Worm (Caenorhabditis elegans) whole organism, L4 larva: ENCODE data around the gene usp-14.

ENCODE experiments used
- D1046.2 ChIP-seq: fragments of 200-800 bp; sonication (Bioruptor generic); IDR thresholded peaks from 2 replicates; pipeline ENCODE4 v1.3.6; 2022; ENCODE audit warnings: missing genetic modification characterization, missing compliant biosample characterization
- F10B5.3 ChIP-seq: sonication (generic microtip); optimal IDR thresholded peaks from 2 replicates; lab custom pipeline; 2016; ENCODE audit warnings: mild to moderate bottlenecking, missing genetic modification characterization, missing compliant biosample characterization
- F26F4.8 ChIP-seq: fragments of 200-800 bp; sonication (Bioruptor generic); conservative IDR thresholded peaks from 2 replicates; pipeline ENCODE4 v1.3.6; 2022; ENCODE audit warnings: missing genetic modification characterization, missing compliant biosample characterization
- F37D6.2 ChIP-seq: sonication (generic microtip); optimal IDR thresholded peaks from 2 replicates; lab custom pipeline; 2016; ENCODE audit warnings: mild to moderate bottlenecking, missing genetic modification characterization, missing compliant biosample characterization
- F44E2.7 ChIP-seq: fragments of 200-800 bp; sonication (Bioruptor generic); IDR thresholded peaks from 2 replicates; pipeline ENCODE4 v2.1.2; 2022; ENCODE audit warnings: missing genetic modification characterization, missing compliant biosample characterization
- Y75B8A.6 ChIP-seq: fragments of 200-800 bp; sonication (Bioruptor generic); IDR thresholded peaks from 2 replicates; pipeline ENCODE4 v1.3.6; 2022; ENCODE audit warnings: missing genetic modification reagents, missing genetic modification characterization, missing compliant biosample characterization
- aha-1 ChIP-seq: fragments of 150-350 bp; peaks from one replicate; lab custom pipeline; 2014; ENCODE audit warnings: missing biosample characterization, missing genetic modification characterization
- aly-2 ChIP-seq: sonication (generic microtip); optimal IDR thresholded peaks from 2 replicates; lab custom pipeline; 2018; ENCODE audit warnings: missing biosample characterization, missing genetic modification characterization
- ama-1 ChIP-seq: fragments of 150-350 bp; optimal IDR thresholded peaks from 2 replicates; lab custom pipeline; 2014; ENCODE audit warnings: inconsistent platforms, mixed read lengths
- attf-4 ChIP-seq: sonication (generic microtip); optimal IDR thresholded peaks from 3 replicates; lab custom pipeline; 2017; ENCODE audit warnings: missing biosample characterization, missing genetic modification characterization
- ceh-20 ChIP-seq: fragments of 200-800 bp; sonication (Bioruptor generic); IDR thresholded peaks from 2 replicates; pipeline ENCODE4 v1.3.6; 2022; ENCODE audit warnings: missing genetic modification reagents, missing genetic modification characterization, missing compliant biosample characterization
- ceh-44 ChIP-seq: fragments of 200-800 bp; sonication (Bioruptor generic); IDR thresholded peaks from 2 replicates; pipeline ENCODE4 v1.3.6; 2022; ENCODE audit warnings: missing genetic modification reagents, missing genetic modification characterization, missing compliant biosample characterization
- ceh-82 ChIP-seq: sonication (generic microtip); optimal IDR thresholded peaks from 2 replicates; lab custom pipeline; 2017; ENCODE audit warnings: missing biosample characterization, missing genetic modification characterization
- daf-16 ChIP-seq, 3 experiments: sonication (generic microtip); optimal IDR thresholded peaks; 2 replicates each; lab custom pipeline; 2016 to 2017; ENCODE audit warnings: missing genetic modification characterization in 3 of 3, missing genetic modification reagents in 3 of 3, mild to moderate bottlenecking in 2 of 3, missing compliant biosample characterization in 2 of 3, missing biosample characterization in 1 of 3, moderate library complexity in 1 of 3
- daf-8 ChIP-seq: fragments of 200-800 bp; sonication (Bioruptor generic); IDR thresholded peaks from 2 replicates; pipeline ENCODE4 v1.3.6; 2022; ENCODE audit warnings: missing genetic modification characterization, missing compliant biosample characterization
- dpl-1 ChIP-seq: fragments of 150-350 bp; optimal IDR thresholded peaks from 2 replicates; lab custom pipeline; 2014; ENCODE audit warnings: missing biosample characterization, missing genetic modification reagents, missing genetic modification characterization
- duxl-1 ChIP-seq: sonication (generic microtip); optimal IDR thresholded peaks from 2 replicates; lab custom pipeline; 2016; ENCODE audit warnings: mild to moderate bottlenecking, missing genetic modification characterization, moderate library complexity, missing compliant biosample characterization; ENCODE audit not compliant: poor library complexity
- dve-1 ChIP-seq: sonication (generic microtip); optimal IDR thresholded peaks from 2 replicates; lab custom pipeline; 2017; ENCODE audit warnings: antibody characterized with exemption, mild to moderate bottlenecking, missing genetic modification characterization, missing compliant biosample characterization; ENCODE audit not compliant: insufficient read depth
- egl-27 ChIP-seq: sonication (generic microtip); optimal IDR thresholded peaks from 3 replicates; lab custom pipeline; 2017; ENCODE audit warnings: missing biosample characterization, missing genetic modification reagents, missing genetic modification characterization
- egl-43 ChIP-seq: fragments of 200-800 bp; sonication (Bioruptor generic); IDR thresholded peaks from 2 replicates; pipeline ENCODE4 v1.3.6; 2022; ENCODE audit warnings: missing genetic modification reagents, missing genetic modification characterization, missing compliant biosample characterization
- fkh-10 ChIP-seq: fragments of 150-350 bp; optimal IDR thresholded peaks from 2 replicates; lab custom pipeline; 2014; ENCODE audit warnings: missing biosample characterization, missing genetic modification reagents, missing genetic modification characterization
- fos-1 ChIP-seq: fragments of 150-350 bp; optimal IDR thresholded peaks from 2 replicates; lab custom pipeline; 2014; ENCODE audit warnings: missing biosample characterization, missing genetic modification characterization
- gei-8 ChIP-seq: fragments of 200-800 bp; sonication (Bioruptor generic); optimal IDR thresholded peaks from 2 replicates; lab custom pipeline; 2018; ENCODE audit warnings: mild to moderate bottlenecking, missing genetic modification characterization, missing compliant biosample characterization
- hif-1 ChIP-seq, 2 experiments: sonication (generic microtip); optimal IDR thresholded peaks; 2 replicates each; lab custom pipeline; 2016 to 2017; ENCODE audit warnings: missing compliant biosample characterization in 2 of 2, missing genetic modification characterization in 2 of 2, missing genetic modification reagents in 2 of 2, missing genotype in 2 of 2, mild to moderate bottlenecking in 1 of 2
- hmg-1.1 ChIP-seq: fragments of 200-800 bp; sonication (Bioruptor generic); IDR thresholded peaks from 2 replicates; pipeline ENCODE4 v1.3.6; 2022; ENCODE audit warnings: missing genetic modification reagents, missing genetic modification characterization, missing compliant biosample characterization
- lim-7 ChIP-seq: fragments of 200-800 bp; sonication (Bioruptor generic); IDR thresholded peaks from 2 replicates; pipeline ENCODE4 v1.3.6; 2022; ENCODE audit warnings: missing genetic modification characterization, missing compliant biosample characterization
- lin-1 ChIP-seq: fragments of 200-800 bp; sonication (Bioruptor generic); IDR thresholded peaks from 2 replicates; pipeline ENCODE4 v1.3.6; 2022; ENCODE audit warnings: missing genetic modification reagents, missing genetic modification characterization, missing compliant biosample characterization
- lin-13 ChIP-seq: fragments of 150-350 bp; optimal IDR thresholded peaks from 2 replicates; lab custom pipeline; 2014; ENCODE audit warnings: missing biosample characterization, missing genetic modification reagents, missing genetic modification characterization
- lin-38 ChIP-seq: fragments of 200-800 bp; sonication (Bioruptor generic); IDR thresholded peaks from 2 replicates; pipeline ENCODE4 v1.3.6; 2022; ENCODE audit warnings: missing genetic modification reagents, missing genetic modification characterization, missing compliant biosample characterization
- lir-3 ChIP-seq: sonication (generic microtip); optimal IDR thresholded peaks from 2 replicates; lab custom pipeline; 2016; ENCODE audit warnings: mild to moderate bottlenecking, missing genetic modification characterization, missing compliant biosample characterization
- mdl-1 ChIP-seq, 2 experiments: fragments of 150-350 bp in 1 of 2; sonication (generic microtip) in 1 of 2; optimal IDR thresholded peaks; 2 replicates each; lab custom pipeline; 2014 to 2017; ENCODE audit warnings: missing biosample characterization in 2 of 2, missing genetic modification characterization in 2 of 2
- mdt-29 ChIP-seq: fragments of 200-800 bp; sonication (Bioruptor generic); IDR thresholded peaks from 2 replicates; pipeline ENCODE4 v1.3.6; 2022; ENCODE audit warnings: missing genetic modification reagents, missing genetic modification characterization, missing compliant biosample characterization
- mep-1 ChIP-seq: fragments of 150-350 bp; sonication (generic microtip); optimal IDR thresholded peaks from 3 replicates; lab custom pipeline; 2014; ENCODE audit warnings: missing biosample characterization, missing genetic modification characterization
- mxl-3 ChIP-seq: fragments of 200-800 bp; sonication (Bioruptor generic); optimal IDR thresholded peaks from 2 replicates; lab custom pipeline; 2018; ENCODE audit warnings: mild to moderate bottlenecking, missing genetic modification characterization, missing compliant biosample characterization
- nhr-11 ChIP-seq: fragments of 150-350 bp; optimal IDR thresholded peaks from 2 replicates; lab custom pipeline; 2014; ENCODE audit warnings: missing biosample characterization, missing genetic modification characterization
- nhr-111 ChIP-seq: fragments of 200-800 bp; sonication (Bioruptor generic); optimal IDR thresholded peaks from 2 replicates; lab custom pipeline; 2018; ENCODE audit warnings: mild to moderate bottlenecking, missing genetic modification characterization, missing compliant biosample characterization
- nhr-25 ChIP-seq: sonication (generic microtip); optimal IDR thresholded peaks from 2 replicates; lab custom pipeline; 2017; ENCODE audit warnings: missing genetic modification characterization, mild to moderate bottlenecking, missing compliant biosample characterization, antibody characterized with exemption, moderate library complexity, borderline replicate concordance; ENCODE audit not compliant: insufficient read depth
- nhr-28 ChIP-seq: fragments of 150-350 bp; optimal IDR thresholded peaks from 2 replicates; lab custom pipeline; 2014; ENCODE audit warnings: missing biosample characterization, missing genetic modification characterization
- nhr-41 ChIP-seq: fragments of 200-800 bp; sonication (Bioruptor generic); IDR thresholded peaks from 2 replicates; pipeline ENCODE4 v1.3.6; 2022; ENCODE audit warnings: missing genetic modification reagents, missing genetic modification characterization, missing compliant biosample characterization
- nhr-6 ChIP-seq: fragments of 150-350 bp; optimal IDR thresholded peaks from 2 replicates; lab custom pipeline; 2014; ENCODE audit warnings: missing biosample characterization, missing genetic modification characterization
- nhr-77 ChIP-seq: fragments of 150-350 bp; optimal IDR thresholded peaks from 2 replicates; lab custom pipeline; 2014; ENCODE audit warnings: missing biosample characterization, missing genetic modification characterization
- pha-4 ChIP-seq, 2 experiments: fragments of 150-350 bp in 1 of 2; fragments of 200-800 bp in 1 of 2; sonication (Bioruptor generic) in 1 of 2; IDR thresholded peaks in 1 of 2; optimal IDR thresholded peaks in 1 of 2; 2 replicates each; pipeline versions ENCODE4 v1.3.6 to Lab custom; 2014 to 2022; ENCODE audit warnings: missing genetic modification characterization in 2 of 2, missing genetic modification reagents in 2 of 2, missing biosample characterization in 1 of 2, missing compliant biosample characterization in 1 of 2
- php-3 ChIP-seq: fragments of 200-800 bp; sonication (Bioruptor generic); IDR thresholded peaks from 2 replicates; pipeline ENCODE4 v1.3.6; 2022; ENCODE audit warnings: missing genetic modification reagents, missing genetic modification characterization, missing compliant biosample characterization
- sdz-12 ChIP-seq: fragments of 200-800 bp; sonication (Bioruptor generic); optimal IDR thresholded peaks from 2 replicates; lab custom pipeline; 2018; ENCODE audit warnings: mild to moderate bottlenecking, missing genetic modification characterization, missing compliant biosample characterization
- unc-62 ChIP-seq, 3 experiments: fragments of 150-350 bp in 1 of 3; sonication (generic microtip); optimal IDR thresholded peaks in 2 of 3; peaks in 1 of 3; 1 replicate in 1 of 3; 2 replicates in 2 of 3; lab custom pipeline; 2014 to 2017; ENCODE audit warnings: missing biosample characterization in 3 of 3, missing genetic modification characterization in 3 of 3, missing genetic modification reagents in 3 of 3, missing genotype in 1 of 3
- zag-1 ChIP-seq: fragments of 150-350 bp; optimal IDR thresholded peaks from 2 replicates; lab custom pipeline; 2014; ENCODE audit warnings: missing biosample characterization, missing genetic modification characterization
- zip-11 ChIP-seq: fragments of 200-800 bp; sonication (Bioruptor generic); IDR thresholded peaks from 2 replicates; pipeline ENCODE4 v1.3.6; 2022; ENCODE audit warnings: missing genetic modification characterization, missing compliant biosample characterization

usp-14 gene

DNA sequence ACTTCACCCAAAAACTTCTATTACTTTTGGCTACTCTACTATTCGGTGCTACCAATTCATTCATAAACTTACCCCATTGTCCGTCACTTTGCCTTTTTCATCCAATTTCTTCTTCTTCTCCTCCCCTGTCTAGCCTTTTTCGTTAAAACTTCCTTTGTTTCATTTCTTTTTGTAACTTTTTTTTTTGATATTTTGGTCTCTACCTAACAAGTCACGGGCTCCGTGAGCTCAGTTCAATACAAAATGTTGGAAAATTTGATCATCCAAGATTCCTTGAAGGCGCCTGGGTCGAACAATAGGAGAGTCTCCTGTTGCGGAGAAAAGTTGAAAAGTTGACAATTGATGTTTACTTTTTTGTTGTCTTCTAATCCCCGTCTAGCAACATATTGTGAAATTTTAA, 36.6 kb downstream of the usp-14 start:
- TF ChIP-seq nhr-111 (GFP tag; lab: Kevin White, UChicago), result no peak
- TF ChIP-seq ceh-82 (tag; lab: Kevin White, UChicago), result no peak
- no peak for TF ChIP-seq ceh-44 (GFP tag; lab: Robert Waterston, UW)
- no peak for TF ChIP-seq hmg-1.1
- TF ChIP-seq fkh-10 (GFP tag; lab: Kevin White, UChicago), result peak; percentile 45
- TF ChIP-seq F44E2.7 (GFP tag; lab: Robert Waterston, UW), result no peak
- TF ChIP-seq aha-1 (tag; lab: Kevin White, UChicago), result peak; percentile 50
- no peak for TF ChIP-seq nhr-41 (GFP tag; lab: Robert Waterston, UW)
- TF ChIP-seq daf-16 (GFP tag; optimal IDR thresholded peaks at IDR 0.05; lab: Kevin White, UChicago), result no peak
- no peak for TF ChIP-seq daf-16 (tag; optimal IDR thresholded peaks at IDR 0.05; lab: Kevin White, UChicago)

DNA sequence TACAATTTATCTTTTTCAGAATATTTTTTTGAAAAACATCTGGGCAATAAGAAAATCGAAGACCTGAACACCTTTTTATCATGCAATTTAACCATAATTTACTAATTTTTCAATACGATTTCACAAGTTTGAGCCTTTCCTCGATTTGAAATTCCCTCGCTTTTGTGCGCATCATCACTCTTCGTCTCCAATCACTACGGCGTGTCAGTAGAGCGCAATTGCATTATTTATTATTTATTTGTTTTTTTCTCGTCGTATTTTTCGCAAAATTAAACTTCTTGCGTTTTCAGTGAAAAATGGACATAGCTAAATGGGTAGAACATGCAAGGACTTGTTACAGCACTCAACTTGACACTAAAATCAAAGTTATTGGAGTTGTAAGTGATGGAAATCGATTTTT, 47.3 kb downstream of the usp-14 start, which contains the start of gene smg-8:
Gene smg-8 (plus strand): TSS at position 266 of the 400 bp plus-strand sequence.
- TF ChIP-seq mdt-29 (GFP tag; lab: Robert Waterston, UW) (no peak), lin-38 (GFP tag; lab: Robert Waterston, UW) (peak; percentile 97), egl-43 (GFP tag; lab: Robert Waterston, UW) (no peak), ceh-20 (GFP tag; lab: Robert Waterston, UW) (0 out of 2 replicates have a peak, but pooled peaks have one; percentile 18), mep-1 (peak; percentile 60), dpl-1 (peak; percentile 96), egl-27 (tag; lab: Kevin White, UChicago) (no peak), nhr-77 (tag; lab: Kevin White, UChicago) (peak; percentile 88), lim-7 (no peak), fos-1 (tag; lab: Kevin White, UChicago) (no peak), F10B5.3 (tag; lab: Kevin White, UChicago) (no peak), D1046.2 (GFP tag; lab: Robert Waterston, UW) (no peak), lin-13 (GFP tag; lab: Kevin White, UChicago) (peak; percentile 31), sdz-12 (GFP tag; lab: Kevin White, UChicago) (no peak), dve-1 (tag; lab: Kevin White, UChicago) (peak; percentile 53), Y75B8A.6 (no peak), attf-4 (tag; lab: Kevin White, UChicago) (no peak), nhr-25 (tag; lab: Kevin White, UChicago) (no peak), gei-8 (GFP tag; lab: Kevin White, UChicago) (no peak), mxl-3 (GFP tag; lab: Kevin White, UChicago) (no peak), zag-1 (tag; lab: Kevin White, UChicago) (no peak), ceh-44 (GFP tag; lab: Robert Waterston, UW) (no peak), daf-16 (GFP tag; optimal IDR thresholded peaks at IDR 0.05; lab: Kevin White, UChicago) (no peak), daf-16 (tag; optimal IDR thresholded peaks at IDR 0.05; lab: Kevin White, UChicago) (peak; percentile 49), hmg-1.1 (peak; percentile 62; the same call in 1 of the 2 replicates), unc-62 (GFP tag; optimal IDR thresholded peaks at IDR 0.05 in 1 of 2; lab: Kevin White, UChicago) (peak in 1 of 2 experiments; percentile 59), unc-62 (tag; optimal IDR thresholded peaks at IDR 0.05; lab: Kevin White, UChicago) (no peak), duxl-1 (tag; lab: Kevin White, UChicago) (no peak), mdl-1 (tag; optimal IDR thresholded peaks at IDR 0.05; lab: Kevin White, UChicago) (peak in 1 of 2 experiments; percentile 43), nhr-6 (peak; percentile 25), lir-3 (tag; lab: Kevin White, UChicago) (no peak), pha-4 (GFP tag; IDR thresholded peaks at IDR 0.05; lab: Robert Waterston, UW) (no peak), pha-4 (tag; optimal IDR thresholded peaks at IDR 0.05; lab: Kevin White, UChicago) (peak; percentile 93), zip-11 (GFP tag; lab: Robert Waterston, UW) (no peak), fkh-10 (GFP tag; lab: Kevin White, UChicago) (peak; percentile 40), hif-1 (tag; optimal IDR thresholded peaks at IDR 0.05; lab: Kevin White, UChicago) (no peak), F37D6.2 (no peak), nhr-11 (peak; percentile 38), lin-1 (GFP tag; lab: Robert Waterston, UW) (no peak), php-3 (GFP tag; lab: Robert Waterston, UW) (no peak), F26F4.8 (GFP tag; lab: Robert Waterston, UW) (no peak), aly-2 (tag; lab: Kevin White, UChicago) (no peak), ama-1 (lab: Kevin White, UChicago) (no peak), nhr-28 (tag; lab: Kevin White, UChicago) (peak; percentile 27), daf-8 (GFP tag; lab: Robert Waterston, UW) (no peak)
